Worm (Caenorhabditis elegans) whole organism, L3 larva: Measurements from ENCODE around the gene mek-1.

ENCODE experiments used
- R02D3.7 ChIP-seq: fragments of 150-350 bp; optimal IDR thresholded peaks from 2 replicates; lab custom pipeline; 2014; ENCODE audit warnings: missing biosample characterization, missing genetic modification characterization
- ZK546.5 ChIP-seq: sonication (generic microtip); optimal IDR thresholded peaks from 2 replicates; lab custom pipeline; 2017; ENCODE audit warnings: missing biosample characterization, missing genetic modification characterization
- aly-2 ChIP-seq: fragments of 150-350 bp; optimal IDR thresholded peaks from 2 replicates; lab custom pipeline; 2014; ENCODE audit warnings: missing biosample characterization, missing genetic modification characterization
- ama-1 ChIP-seq: fragments of 150-350 bp; optimal IDR thresholded peaks from 2 replicates; lab custom pipeline; 2018
- ceh-28 ChIP-seq: fragments of 150-350 bp; optimal IDR thresholded peaks from 2 replicates; lab custom pipeline; 2014; ENCODE audit warnings: missing biosample characterization, missing genetic modification reagents, missing genetic modification characterization
- ceh-82 ChIP-seq: fragments of 150-350 bp; optimal IDR thresholded peaks from 2 replicates; lab custom pipeline; 2014; ENCODE audit warnings: missing biosample characterization, missing genetic modification characterization
- ceh-9 ChIP-seq: sonication (generic microtip); optimal IDR thresholded peaks from 2 replicates; lab custom pipeline; 2018; ENCODE audit warnings: missing biosample characterization, missing genetic modification characterization
- daf-12 ChIP-seq: fragments of 150-350 bp; optimal IDR thresholded peaks from 2 replicates; lab custom pipeline; 2014; ENCODE audit warnings: missing biosample characterization, missing genetic modification reagents, missing genetic modification characterization
- egl-27 ChIP-seq: sonication (generic microtip); optimal IDR thresholded peaks from 4 replicates; lab custom pipeline; 2017; ENCODE audit warnings: missing biosample characterization, missing genetic modification reagents, missing genetic modification characterization
- egl-5 ChIP-seq: fragments of 150-350 bp; optimal IDR thresholded peaks from 2 replicates; lab custom pipeline; 2017; ENCODE audit warnings: missing biosample characterization, missing genetic modification reagents, missing genetic modification characterization, inconsistent platforms
- elt-1 ChIP-seq: fragments of 150-350 bp; optimal IDR thresholded peaks from 2 replicates; lab custom pipeline; 2014; ENCODE audit warnings: missing biosample characterization, missing genetic modification characterization
- elt-2 ChIP-seq: sonication (generic microtip); optimal IDR thresholded peaks from 2 replicates; lab custom pipeline; 2016; ENCODE audit warnings: missing genetic modification reagents, mild to moderate bottlenecking, missing genetic modification characterization, missing compliant biosample characterization
- elt-3 ChIP-seq, 3 experiments: fragments of 150-350 bp in 1 of 3; sonication (generic microtip) in 2 of 3; optimal IDR thresholded peaks; 2 replicates in 2 of 3; 4 replicates in 1 of 3; lab custom pipeline; 2014 to 2017; ENCODE audit warnings: missing biosample characterization in 3 of 3, missing genetic modification characterization in 3 of 3
- eor-1 ChIP-seq, 2 experiments: fragments of 150-350 bp; optimal IDR thresholded peaks; 2 replicates each; lab custom pipeline; 2014 to 2018; ENCODE audit warnings: missing biosample characterization in 2 of 2, missing genetic modification characterization in 2 of 2
- fkh-10 ChIP-seq: sonication (generic microtip); optimal IDR thresholded peaks from 2 replicates; lab custom pipeline; 2017; ENCODE audit warnings: missing biosample characterization, missing genetic modification reagents, missing genetic modification characterization
- fkh-2 ChIP-seq: fragments of 150-350 bp; optimal IDR thresholded peaks from 2 replicates; lab custom pipeline; 2014; ENCODE audit warnings: missing biosample characterization, missing genetic modification reagents, missing genetic modification characterization
- fos-1 ChIP-seq: fragments of 150-350 bp; optimal IDR thresholded peaks from 2 replicates; lab custom pipeline; 2014; ENCODE audit warnings: missing biosample characterization, missing genetic modification characterization
- hmg-11 ChIP-seq: sonication (generic microtip); optimal IDR thresholded peaks from 2 replicates; lab custom pipeline; 2016; ENCODE audit warnings: missing genetic modification characterization, missing compliant biosample characterization
- lin-15B ChIP-seq: fragments of 150-350 bp; optimal IDR thresholded peaks from 2 replicates; lab custom pipeline; 2014; ENCODE audit warnings: missing biosample characterization, missing genetic modification characterization
- lin-39 ChIP-seq: fragments of 150-350 bp; optimal IDR thresholded peaks from 2 replicates; lab custom pipeline; 2018; ENCODE audit warnings: missing biosample characterization, missing genetic modification reagents, missing genetic modification characterization
- lsy-12 ChIP-seq: sonication (generic microtip); optimal IDR thresholded peaks from 2 replicates; lab custom pipeline; 2016; ENCODE audit warnings: mild to moderate bottlenecking, missing genetic modification characterization, missing compliant biosample characterization
- mdl-1 ChIP-seq: fragments of 150-350 bp; optimal IDR thresholded peaks from 2 replicates; lab custom pipeline; 2014; ENCODE audit warnings: missing biosample characterization, missing genetic modification characterization
- mml-1 ChIP-seq: fragments of 150-350 bp; sonication (generic microtip); optimal IDR thresholded peaks from 3 replicates; lab custom pipeline; 2014; ENCODE audit warnings: missing biosample characterization, missing genetic modification characterization
- nfya-1 ChIP-seq: sonication (generic microtip); optimal IDR thresholded peaks from 2 replicates; lab custom pipeline; 2017; ENCODE audit warnings: missing genetic modification characterization, mild to moderate bottlenecking, missing compliant biosample characterization, antibody characterized with exemption, moderate library complexity; ENCODE audit not compliant: insufficient read depth
- nhr-23 ChIP-seq: fragments of 150-350 bp; optimal IDR thresholded peaks from 2 replicates; lab custom pipeline; 2014; ENCODE audit warnings: missing biosample characterization, missing genetic modification reagents, missing genetic modification characterization
- nhr-25 ChIP-seq: sonication (generic microtip); optimal IDR thresholded peaks from 2 replicates; lab custom pipeline; 2017; ENCODE audit warnings: missing biosample characterization, missing genetic modification characterization
- nhr-28 ChIP-seq: fragments of 150-350 bp; optimal IDR thresholded peaks from 2 replicates; lab custom pipeline; 2014; ENCODE audit warnings: missing biosample characterization, missing genetic modification characterization
- nhr-43 ChIP-seq: sonication (generic microtip); optimal IDR thresholded peaks from 2 replicates; lab custom pipeline; 2016; ENCODE audit warnings: mild to moderate bottlenecking, missing genetic modification characterization, missing compliant biosample characterization; ENCODE audit not compliant: poor library complexity, severe bottlenecking
- nhr-67 ChIP-seq: fragments of 150-350 bp; optimal IDR thresholded peaks from 2 replicates; lab custom pipeline; 2014; ENCODE audit warnings: missing biosample characterization, missing genetic modification characterization
- nhr-76 ChIP-seq: fragments of 150-350 bp; sonication (generic microtip); optimal IDR thresholded peaks from 5 replicates; lab custom pipeline; 2014; ENCODE audit warnings: missing biosample characterization, missing genetic modification characterization
- pha-4 ChIP-seq: fragments of 150-350 bp; optimal IDR thresholded peaks from 2 replicates; lab custom pipeline; 2014; ENCODE audit warnings: missing biosample characterization, missing genetic modification reagents, missing genetic modification characterization
- pqm-1 ChIP-seq: fragments of 150-350 bp; optimal IDR thresholded peaks from 2 replicates; lab custom pipeline; 2017; ENCODE audit warnings: missing biosample characterization, missing genetic modification characterization, inconsistent platforms
- sea-2 ChIP-seq: fragments of 150-350 bp; sonication (generic microtip); optimal IDR thresholded peaks from 4 replicates; lab custom pipeline; 2014; ENCODE audit warnings: missing biosample characterization, missing genetic modification reagents, missing genetic modification characterization
- skn-1 ChIP-seq: fragments of 150-350 bp; optimal IDR thresholded peaks from 2 replicates; lab custom pipeline; 2014; ENCODE audit warnings: missing biosample characterization, missing genetic modification characterization
- snpc-4 ChIP-seq: fragments of 150-350 bp; optimal IDR thresholded peaks from 2 replicates; lab custom pipeline; 2014; ENCODE audit warnings: missing biosample characterization, missing genetic modification characterization
- unc-39 ChIP-seq: sonication (generic microtip); optimal IDR thresholded peaks from 4 replicates; lab custom pipeline; 2017; ENCODE audit warnings: missing biosample characterization, missing genetic modification characterization
- unc-62 ChIP-seq: fragments of 150-350 bp; sonication (generic microtip); optimal IDR thresholded peaks from 4 replicates; lab custom pipeline; 2014; ENCODE audit warnings: missing biosample characterization, missing genetic modification reagents, missing genetic modification characterization
- zag-1 ChIP-seq: fragments of 150-350 bp; optimal IDR thresholded peaks from 2 replicates; lab custom pipeline; 2014; ENCODE audit warnings: missing biosample characterization, missing genetic modification characterization
- ztf-11 ChIP-seq: fragments of 150-350 bp; optimal IDR thresholded peaks from 2 replicates; lab custom pipeline; 2014; ENCODE audit warnings: missing biosample characterization, missing genetic modification characterization
- ztf-4 ChIP-seq: fragments of 150-350 bp; optimal IDR thresholded peaks from 2 replicates; lab custom pipeline; 2014; ENCODE audit warnings: missing biosample characterization, missing genetic modification characterization

Gene mek-1

ce11 chrX:7474968-7475433 lies 4.0 kb upstream of the mek-1 start, which contains the start of gene coh-1 (continued):
- TF ChIP-seq eor-1 (tag; optimal IDR thresholded peaks at IDR 0.05; lab: Kevin White, UChicago) (no peak), elt-2 (tag; lab: Kevin White, UChicago) (peak; percentile 23), fos-1 (no peak), zag-1 (no peak), ceh-9 (tag; lab: Kevin White, UChicago) (no peak), nhr-67 (tag; lab: Kevin White, UChicago) (no peak), pqm-1 (tag; lab: Kevin White, UChicago) (no peak), elt-1 (tag; lab: Kevin White, UChicago) (no peak), fkh-10 (GFP tag; lab: Kevin White, UChicago) (no peak)

ce11 chrX:7478476-7478875 lies 572 bp upstream of the mek-1 start:
- peak; percentile 47 for TF ChIP-seq pha-4 (tag; lab: Kevin White, UChicago)
- no peak for TF ChIP-seq daf-12 (tag; lab: Kevin White, UChicago)
- TF ChIP-seq nhr-67 (tag; lab: Kevin White, UChicago), result no peak
- TF ChIP-seq nhr-76 (tag; lab: Kevin White, UChicago), result no peak
- no peak for TF ChIP-seq mdl-1
- peak; percentile 17 for TF ChIP-seq ceh-28 (tag; lab: Kevin White, UChicago)
- TF ChIP-seq nhr-23 (tag; lab: Kevin White, UChicago), result no peak
- TF ChIP-seq elt-2 (tag; lab: Kevin White, UChicago), result peak; percentile 35
- peak; percentile 16 for TF ChIP-seq skn-1 (tag; lab: Kevin White, UChicago)
- TF ChIP-seq lsy-12 (tag; lab: Kevin White, UChicago), result no peak
- TF ChIP-seq fkh-10 (GFP tag; lab: Kevin White, UChicago), result peak; percentile 6
- no peak for TF ChIP-seq ztf-11 (tag; lab: Kevin White, UChicago)
- peak; percentile 51 for TF ChIP-seq nfya-1
- TF ChIP-seq mml-1 (tag; lab: Kevin White, UChicago), result no peak
- TF ChIP-seq nhr-28 (tag; lab: Kevin White, UChicago), result no peak
- peak; percentile 3 for TF ChIP-seq elt-1 (tag; lab: Kevin White, UChicago)
- TF ChIP-seq fkh-2 (tag; lab: Kevin White, UChicago), result no peak
- TF ChIP-seq ceh-9 (tag; lab: Kevin White, UChicago), result no peak
- TF ChIP-seq egl-5, result peak; percentile 6
- no peak for TF ChIP-seq ceh-82 (tag; lab: Kevin White, UChicago)
- TF ChIP-seq ztf-4 (tag; lab: Kevin White, UChicago), result no peak
- TF ChIP-seq egl-27 (tag; lab: Kevin White, UChicago), result no peak
- TF ChIP-seq sea-2 (GFP tag; lab: Kevin White, UChicago), result no peak
- TF ChIP-seq unc-62 (GFP tag; lab: Kevin White, UChicago), result no peak
- TF ChIP-seq snpc-4 (tag; lab: Kevin White, UChicago), result no peak
- TF ChIP-seq lin-39 (tag; lab: Kevin White, UChicago), result peak; percentile 86
- TF ChIP-seq ama-1 (lab: Kevin White, UChicago), result peak; percentile 82
- TF ChIP-seq nhr-43, result no peak
- TF ChIP-seq fos-1, result no peak
- TF ChIP-seq unc-39 (tag; lab: Kevin White, UChicago), result no peak
- peak; percentile 21 for TF ChIP-seq nhr-25 (tag; lab: Kevin White, UChicago)
- TF ChIP-seq hmg-11, result peak; percentile 59
- TF ChIP-seq aly-2 (tag; lab: Kevin White, UChicago), result no peak
- TF ChIP-seq lin-15B (tag; lab: Kevin White, UChicago), result peak; percentile 6
- TF ChIP-seq elt-3 (tag; optimal IDR thresholded peaks at IDR 0.05; lab: Kevin White, UChicago), result no peak
- TF ChIP-seq R02D3.7, result no peak

DNA sequence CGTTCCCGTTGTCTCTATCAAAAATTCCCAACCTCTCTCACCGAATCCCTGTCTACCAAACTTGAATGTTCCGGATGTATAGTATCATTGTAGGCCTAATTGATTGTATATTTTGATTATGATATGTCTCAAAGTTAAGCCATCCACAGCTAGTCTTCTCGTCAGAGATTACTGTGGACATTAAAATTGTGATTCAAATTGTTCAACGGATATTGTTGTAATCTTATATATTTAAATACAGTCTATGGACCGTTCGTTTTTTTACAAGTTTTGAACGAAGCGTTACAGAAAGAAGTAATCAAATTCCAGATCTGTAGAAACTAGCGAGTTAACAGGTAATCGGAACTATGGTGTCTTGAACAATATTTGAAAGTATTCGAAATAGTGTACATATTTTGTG lies 1.7 kb downstream of the mek-1 start, which contains the start of gene F48E3.9:
F48E3.9 (plus strand) TSS at position 301 of the 400 bp plus-strand sequence.
- TF ChIP-seq lin-39 (tag; lab: Kevin White, UChicago) (no peak), unc-39 (tag; lab: Kevin White, UChicago) (no peak), daf-12 (tag; lab: Kevin White, UChicago) (no peak), nhr-76 (tag; lab: Kevin White, UChicago) (no peak), nfya-1 (no peak), ceh-82 (tag; lab: Kevin White, UChicago) (no peak), ZK546.5 (tag; lab: Kevin White, UChicago) (no peak), nhr-67 (tag; lab: Kevin White, UChicago) (no peak), egl-27 (tag; lab: Kevin White, UChicago) (no peak), snpc-4 (tag; lab: Kevin White, UChicago) (no peak), ztf-11 (tag; lab: Kevin White, UChicago) (no peak), egl-5 (no peak), nhr-23 (tag; lab: Kevin White, UChicago) (no peak), mml-1 (tag; lab: Kevin White, UChicago) (no peak), fkh-10 (GFP tag; lab: Kevin White, UChicago) (no peak), fos-1 (no peak), sea-2 (GFP tag; lab: Kevin White, UChicago) (no peak), ceh-28 (tag; lab: Kevin White, UChicago) (no peak), unc-62 (GFP tag; lab: Kevin White, UChicago) (no peak)
- TF ChIP-seq, all 47 proteins: peak for 0
